Fruit fly (Drosophila melanogaster): ENCODE measurements around the gene Meltrin.

Meltrin gene

DNA sequence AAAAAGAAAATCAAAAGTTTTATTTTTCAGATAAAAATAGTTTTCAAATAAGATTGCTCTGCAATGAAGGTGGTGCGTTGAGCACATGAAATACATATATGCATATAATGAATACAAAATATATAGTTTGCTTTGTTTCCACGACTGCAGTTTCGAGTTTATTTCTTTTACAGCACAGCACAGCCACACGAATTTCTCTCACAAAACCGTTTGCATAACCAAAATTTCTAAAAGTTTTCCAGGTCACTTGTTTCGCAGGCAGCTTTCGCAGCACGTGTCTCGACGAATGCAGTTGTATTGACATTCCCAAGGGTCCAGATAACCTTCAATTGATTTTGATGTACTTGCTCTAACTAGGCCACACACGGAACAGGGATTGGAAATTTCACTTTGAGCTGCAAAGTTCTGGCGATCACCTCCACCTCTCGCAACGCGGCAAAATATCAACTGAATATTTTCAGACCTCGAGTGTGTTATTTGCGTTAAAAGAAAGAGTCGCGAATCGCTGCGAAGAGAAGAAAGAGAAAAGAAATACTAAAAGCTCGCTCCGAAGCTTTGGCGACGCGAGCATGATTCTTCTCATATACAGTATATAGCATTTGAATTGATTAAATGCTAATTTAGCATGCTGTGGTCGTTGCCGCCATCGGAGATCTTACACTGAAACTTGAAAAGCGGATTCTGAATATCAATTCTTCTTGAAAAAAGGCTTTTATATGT is 34.1 kb upstream of the Meltrin start, which contains the start of gene CG7530:
CG7530 (minus strand) TSS at position 449 of the 720 bp plus-strand sequence.
- TF ChIP-seq GATAd (GFP tag; optimal IDR thresholded peaks at IDR 0.05) (no peak), h (GFP tag; optimal IDR thresholded peaks at IDR 0.05) (peak; percentile 63), foxo (GFP tag; optimal IDR thresholded peaks at IDR 0.05) (peak in 1 of 2 experiments; percentile 47), ey (GFP tag; optimal IDR thresholded peaks at IDR 0.05) (no peak), Sp1 (GFP tag; optimal IDR thresholded peaks at IDR 0.05) (peak; percentile 40), Dif (GFP tag; optimal IDR thresholded peaks at IDR 0.05; ENCODE audit: partially characterized antibody) (peak; percentile 71), Hnf4 (GFP tag; optimal IDR thresholded peaks at IDR 0.05) (peak; percentile 11), CrebA (GFP tag; optimal IDR thresholded peaks at IDR 0.05; ENCODE audit: borderline replicate concordance) (peak; percentile 48), N (GFP tag; optimal IDR thresholded peaks at IDR 0.05) (no peak), Rel (GFP tag; optimal IDR thresholded peaks at IDR 0.05) (peak; percentile 46), Rel (tag; optimal IDR thresholded peaks at IDR 0.05) (no peak), rgr (GFP tag; optimal IDR thresholded peaks at IDR 0.05) (peak; percentile 12), br (GFP tag; optimal IDR thresholded peaks at IDR 0.05) (peak; percentile 1), dl (GFP tag; optimal IDR thresholded peaks at IDR 0.05; ENCODE audit: insufficient read depth in 1 of 2, partially characterized antibody in 2 of 2) (peak in 1 of 2 experiments; percentile 11), sage (GFP tag; optimal IDR thresholded peaks at IDR 0.05) (peak; percentile 54), Vsx2 (GFP tag; optimal IDR thresholded peaks at IDR 0.05; ENCODE audit: partially characterized antibody) (peak; percentile 4), Myc (optimal IDR thresholded peaks at IDR 0.05) (no peak), Hr78 (GFP tag; optimal IDR thresholded peaks at IDR 0.05) (no peak), tai (GFP tag; optimal IDR thresholded peaks at IDR 0.05) (no peak)

dm6 chr3R:14730595-14730994 is 33.5 kb upstream of the Meltrin start:
- TF ChIP-seq Hnf4 (GFP tag; optimal IDR thresholded peaks at IDR 0.05), result no peak
- TF ChIP-seq Dfd (GFP tag; optimal IDR thresholded peaks at IDR 0.05), result peak; percentile 36
- peak; percentile 82 for TF ChIP-seq Dif (GFP tag; optimal IDR thresholded peaks at IDR 0.05; ENCODE audit: partially characterized antibody)
- no peak for TF ChIP-seq Abd-B (GFP tag; optimal IDR thresholded peaks at IDR 0.05)
- TF ChIP-seq jim (GFP tag; optimal IDR thresholded peaks at IDR 0.05), result no peak
- no peak for TF ChIP-seq brk (GFP tag; optimal IDR thresholded peaks at IDR 0.05)
- TF ChIP-seq Rel (GFP tag; optimal IDR thresholded peaks at IDR 0.05), result no peak
- peak; percentile 77 for TF ChIP-seq Rel (tag; optimal IDR thresholded peaks at IDR 0.05)
- no peak for TF ChIP-seq sv (GFP tag; optimal IDR thresholded peaks at IDR 0.05)
- no peak for TF ChIP-seq lola (GFP tag; optimal IDR thresholded peaks at IDR 0.05)
- no peak for TF ChIP-seq psq (GFP tag; optimal IDR thresholded peaks at IDR 0.05)
- TF ChIP-seq Hr83 (GFP tag; optimal IDR thresholded peaks at IDR 0.05; ENCODE audit: poor library complexity, severe bottlenecking), result peak; percentile 78
- TF ChIP-seq CG9705 (GFP tag; optimal IDR thresholded peaks at IDR 0.05), result no peak
- TF ChIP-seq foxo (GFP tag; optimal IDR thresholded peaks at IDR 0.05), result no peak
- TF ChIP-seq pan (optimal IDR thresholded peaks at IDR 0.05), result no peak
- no peak for TF ChIP-seq OdsH (GFP tag; optimal IDR thresholded peaks at IDR 0.05)
- TF ChIP-seq rgr (GFP tag; optimal IDR thresholded peaks at IDR 0.05), result no peak
- peak; percentile 45 to 82 for TF ChIP-seq dl (GFP tag; optimal IDR thresholded peaks at IDR 0.05; ENCODE audit: insufficient read depth in 1 of 2, partially characterized antibody in 2 of 2)
- no peak for TF ChIP-seq sage (GFP tag; optimal IDR thresholded peaks at IDR 0.05)
- no peak for TF ChIP-seq ey (GFP tag; optimal IDR thresholded peaks at IDR 0.05)
- TF ChIP-seq h (GFP tag; optimal IDR thresholded peaks at IDR 0.05), result no peak
- no peak for TF ChIP-seq dsf (GFP tag; optimal IDR thresholded peaks at IDR 0.05; ENCODE audit: borderline replicate concordance)

DNA sequence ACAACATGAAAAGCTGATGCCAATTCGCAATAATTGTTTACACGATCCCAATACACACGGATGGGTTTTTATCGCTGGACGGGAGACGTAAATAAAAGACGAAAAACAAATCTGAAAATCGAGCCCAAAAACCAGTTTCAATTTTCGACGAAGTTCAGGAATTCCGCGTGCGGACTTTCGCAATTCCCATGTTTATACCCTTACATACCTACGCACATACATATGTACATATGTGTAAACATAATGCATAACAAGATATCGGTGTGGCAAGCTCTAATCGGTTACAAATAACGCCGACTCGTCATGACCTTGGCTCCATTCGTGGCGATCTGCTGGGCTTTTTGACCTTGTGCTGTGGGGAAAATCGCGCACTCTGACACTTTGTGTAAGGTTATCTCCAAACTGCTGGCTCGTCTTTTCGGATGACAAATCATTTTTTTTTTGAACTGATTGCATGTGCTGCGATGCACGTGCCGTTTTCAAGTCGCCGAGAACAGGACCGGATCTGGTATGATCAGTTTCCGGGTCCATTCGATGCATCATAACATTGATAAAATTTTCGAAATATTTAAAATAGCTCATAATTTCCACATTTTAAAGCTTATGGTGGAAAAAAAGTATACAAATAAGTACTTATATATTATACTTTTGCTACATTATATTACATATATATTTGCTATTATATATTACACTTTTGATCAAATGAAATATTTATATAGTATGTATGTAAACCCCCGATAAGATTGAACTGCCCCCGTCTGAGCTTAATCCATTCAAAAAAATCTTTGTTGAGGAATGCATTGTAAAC is 32.8 kb upstream of the Meltrin start:
- TF ChIP-seq fru (GFP tag; optimal IDR thresholded peaks at IDR 0.05) (no peak), psq (GFP tag; optimal IDR thresholded peaks at IDR 0.05) (peak; percentile 14), Myc (optimal IDR thresholded peaks at IDR 0.05) (no peak), tai (GFP tag; optimal IDR thresholded peaks at IDR 0.05) (no peak), dmrt93B (GFP tag; optimal IDR thresholded peaks at IDR 0.05) (peak; percentile 22), CG9705 (GFP tag; optimal IDR thresholded peaks at IDR 0.05) (peak; percentile 36), brk (GFP tag; optimal IDR thresholded peaks at IDR 0.05) (no peak), Hnf4 (GFP tag; optimal IDR thresholded peaks at IDR 0.05) (no peak), Hr83 (GFP tag; optimal IDR thresholded peaks at IDR 0.05; ENCODE audit: poor library complexity, severe bottlenecking) (peak; percentile 3), HLH106 (tag; optimal IDR thresholded peaks at IDR 0.05) (peak; percentile 75), GATAd (GFP tag; optimal IDR thresholded peaks at IDR 0.05) (no peak), h (GFP tag; optimal IDR thresholded peaks at IDR 0.05) (no peak), foxo (GFP tag; optimal IDR thresholded peaks at IDR 0.05) (peak in 1 of 2 experiments; percentile 42), CrebA (GFP tag; optimal IDR thresholded peaks at IDR 0.05; ENCODE audit: borderline replicate concordance) (no peak), Sp1 (GFP tag; optimal IDR thresholded peaks at IDR 0.05) (peak; percentile 56), Mio (GFP tag; optimal IDR thresholded peaks at IDR 0.05) (no peak), Rel (GFP tag; optimal IDR thresholded peaks at IDR 0.05) (no peak), Rel (tag; optimal IDR thresholded peaks at IDR 0.05) (no peak)
